Worm (Caenorhabditis elegans) whole organism, late embryonic: ENCODE measurements around the gene Y66C5A.2.

Experiments
- C08G9.2 ChIP-seq: sonication (generic microtip); optimal IDR thresholded peaks from 2 replicates; lab custom pipeline; 2016; ENCODE audit warnings: mild to moderate bottlenecking, missing genetic modification characterization, moderate library complexity, missing compliant biosample characterization
- F13H6.1 ChIP-seq: sonication (generic microtip); optimal IDR thresholded peaks from 2 replicates; lab custom pipeline; 2016; ENCODE audit warnings: missing genetic modification characterization, missing compliant biosample characterization
- K02D7.2 ChIP-seq: sonication (generic microtip); optimal IDR thresholded peaks from 2 replicates; lab custom pipeline; 2017; ENCODE audit warnings: mild to moderate bottlenecking, missing genetic modification characterization, missing compliant biosample characterization
- K09A11.1 ChIP-seq: sonication (generic microtip); optimal IDR thresholded peaks from 2 replicates; lab custom pipeline; 2017; ENCODE audit warnings: antibody characterized with exemption, mild to moderate bottlenecking, missing genetic modification characterization, missing compliant biosample characterization; ENCODE audit not compliant: insufficient read depth
- T23F11.4 ChIP-seq: fragments of 200-800 bp; sonication (Bioruptor generic); optimal IDR thresholded peaks from 2 replicates; lab custom pipeline; 2018; ENCODE audit warnings: mild to moderate bottlenecking, missing genetic modification characterization, missing compliant biosample characterization
- Y22D7AL.16 ChIP-seq: sonication (generic microtip); optimal IDR thresholded peaks from 2 replicates; lab custom pipeline; 2016; ENCODE audit warnings: missing genetic modification characterization, missing compliant biosample characterization
- ama-1 ChIP-seq: fragments of 150-350 bp; optimal IDR thresholded peaks from 2 replicates; lab custom pipeline; 2014
- ceh-19 ChIP-seq: fragments of 200-800 bp; sonication (Bioruptor generic); optimal IDR thresholded peaks from 2 replicates; lab custom pipeline; 2018; ENCODE audit warnings: mild to moderate bottlenecking, missing genetic modification characterization, missing compliant biosample characterization
- ceh-2 ChIP-seq: sonication (generic microtip); optimal IDR thresholded peaks from 2 replicates; lab custom pipeline; 2016; ENCODE audit warnings: missing genotype, missing genetic modification characterization, missing compliant biosample characterization
- ceh-31 ChIP-seq: sonication (generic microtip); optimal IDR thresholded peaks from 2 replicates; lab custom pipeline; 2016; ENCODE audit warnings: missing genetic modification characterization, missing compliant biosample characterization
- ceh-34 ChIP-seq: sonication (generic microtip); optimal IDR thresholded peaks from 2 replicates; lab custom pipeline; 2016; ENCODE audit warnings: mild to moderate bottlenecking, missing genetic modification characterization, missing compliant biosample characterization
- ceh-48 ChIP-seq: sonication (generic microtip); optimal IDR thresholded peaks from 2 replicates; lab custom pipeline; 2016; ENCODE audit warnings: missing genetic modification characterization, inconsistent platforms, missing compliant biosample characterization
- ceh-6 ChIP-seq: fragments of 200-800 bp; sonication (Bioruptor generic); optimal IDR thresholded peaks from 2 replicates; lab custom pipeline; 2018; ENCODE audit warnings: mild to moderate bottlenecking, missing genetic modification characterization, missing compliant biosample characterization
- ceh-9 ChIP-seq: sonication (generic microtip); optimal IDR thresholded peaks from 2 replicates; lab custom pipeline; 2016; ENCODE audit warnings: mild to moderate bottlenecking, missing genetic modification characterization, inconsistent platforms, missing compliant biosample characterization
- dmd-4 ChIP-seq: sonication (generic microtip); optimal IDR thresholded peaks from 2 replicates; lab custom pipeline; 2016; ENCODE audit warnings: borderline replicate concordance, missing genetic modification characterization, missing compliant biosample characterization
- dve-1 ChIP-seq: sonication (generic microtip); optimal IDR thresholded peaks from 2 replicates; lab custom pipeline; 2017; ENCODE audit warnings: antibody characterized with exemption, mild to moderate bottlenecking, missing genetic modification characterization, missing compliant biosample characterization
- elt-4 ChIP-seq: sonication (generic microtip); optimal IDR thresholded peaks from 2 replicates; lab custom pipeline; 2016; ENCODE audit warnings: missing genetic modification characterization, missing compliant biosample characterization
- ets-4 ChIP-seq: sonication (generic microtip); optimal IDR thresholded peaks from 2 replicates; lab custom pipeline; 2016; ENCODE audit warnings: missing genetic modification characterization, missing compliant biosample characterization
- hlh-13 ChIP-seq: fragments of 200-800 bp; sonication (Bioruptor generic); optimal IDR thresholded peaks from 2 replicates; lab custom pipeline; 2018; ENCODE audit warnings: mild to moderate bottlenecking, missing genetic modification characterization, missing compliant biosample characterization
- hlh-15 ChIP-seq: sonication (generic microtip); optimal IDR thresholded peaks from 2 replicates; lab custom pipeline; 2016; ENCODE audit warnings: missing genetic modification characterization, missing compliant biosample characterization
- lim-6 ChIP-seq: sonication (generic microtip); optimal IDR thresholded peaks from 2 replicates; lab custom pipeline; 2016; ENCODE audit warnings: missing genetic modification characterization, missing compliant biosample characterization
- madf-2 ChIP-seq: sonication (generic microtip); optimal IDR thresholded peaks from 2 replicates; lab custom pipeline; 2017; ENCODE audit warnings: missing genetic modification characterization, missing compliant biosample characterization
- odd-2 ChIP-seq: sonication (generic microtip); optimal IDR thresholded peaks from 2 replicates; lab custom pipeline; 2017; ENCODE audit warnings: antibody characterized with exemption, mild to moderate bottlenecking, missing genetic modification characterization, missing compliant biosample characterization
- pax-1 ChIP-seq: fragments of 150-350 bp; optimal IDR thresholded peaks from 2 replicates; lab custom pipeline; 2014; ENCODE audit warnings: missing biosample characterization, missing genetic modification characterization
- pha-4 ChIP-seq: fragments of 150-350 bp; optimal IDR thresholded peaks from 2 replicates; lab custom pipeline; 2018; ENCODE audit warnings: missing biosample characterization, missing genetic modification reagents, missing genetic modification characterization
- pqm-1 ChIP-seq: sonication (generic microtip); optimal IDR thresholded peaks from 2 replicates; lab custom pipeline; 2016; ENCODE audit warnings: missing genetic modification characterization, missing compliant biosample characterization
- pros-1 ChIP-seq: fragments of 150-350 bp; optimal IDR thresholded peaks from 2 replicates; lab custom pipeline; 2014; ENCODE audit warnings: missing biosample characterization, missing genetic modification reagents, missing genetic modification characterization
- ref-2 ChIP-seq: sonication (generic microtip); optimal IDR thresholded peaks from 2 replicates; lab custom pipeline; 2016; ENCODE audit warnings: missing genetic modification characterization, missing compliant biosample characterization
- sdc-2 ChIP-seq: sonication (generic microtip); optimal IDR thresholded peaks from 2 replicates; lab custom pipeline; 2016; ENCODE audit warnings: missing genotype, missing genetic modification characterization, missing compliant biosample characterization
- syd-9 ChIP-seq: sonication (generic microtip); optimal IDR thresholded peaks from 2 replicates; lab custom pipeline; 2016; ENCODE audit warnings: mild to moderate bottlenecking, missing genetic modification characterization, moderate library complexity, missing compliant biosample characterization
- tbx-2 ChIP-seq: sonication (generic microtip); optimal IDR thresholded peaks from 2 replicates; lab custom pipeline; 2016; ENCODE audit warnings: missing genetic modification characterization, missing compliant biosample characterization
- tbx-7 ChIP-seq: sonication (generic microtip); optimal IDR thresholded peaks from 2 replicates; lab custom pipeline; 2016; ENCODE audit warnings: missing genotype, missing genetic modification characterization, missing compliant biosample characterization
- ttx-3 ChIP-seq: sonication (generic microtip); optimal IDR thresholded peaks from 2 replicates; lab custom pipeline; 2016; ENCODE audit warnings: missing genetic modification reagents, missing genetic modification characterization, missing compliant biosample characterization
- unc-86 ChIP-seq: sonication (generic microtip); optimal IDR thresholded peaks from 2 replicates; lab custom pipeline; 2016; ENCODE audit warnings: missing genetic modification characterization, missing compliant biosample characterization

The Y66C5A.2 gene

ce11 chrX:14444701-14445100 is 15.8 kb upstream of the Y66C5A.2 start, which contains the start of gene F23D12.4:
Gene F23D12.4 (plus strand): TSS chrX:14445001.
- TF ChIP-seq C08G9.2: no peak
- no peak for TF ChIP-seq pros-1 (tag; lab: Kevin White, UChicago)
- no peak for TF ChIP-seq sdc-2 (tag; lab: Kevin White, UChicago)
- no peak for TF ChIP-seq pqm-1 (tag; lab: Kevin White, UChicago)
- TF ChIP-seq F13H6.1 (tag; lab: Kevin White, UChicago): no peak
- TF ChIP-seq syd-9 (tag; lab: Kevin White, UChicago): no peak
- no peak for TF ChIP-seq pax-1 (tag; lab: Kevin White, UChicago)
- no peak for TF ChIP-seq T23F11.4 (GFP tag; lab: Kevin White, UChicago)
- no peak for TF ChIP-seq ceh-2
- no peak for TF ChIP-seq dve-1 (tag; lab: Kevin White, UChicago)
- no peak for TF ChIP-seq tbx-7 (tag; lab: Kevin White, UChicago)
- no peak for TF ChIP-seq ets-4 (tag; lab: Kevin White, UChicago)
- TF ChIP-seq ceh-6 (GFP tag; lab: Kevin White, UChicago): no peak
- TF ChIP-seq Y22D7AL.16 (tag; lab: Kevin White, UChicago): no peak
- no peak for TF ChIP-seq ref-2 (tag; lab: Kevin White, UChicago)

- no peak for TF ChIP-seq tbx-2
- TF ChIP-seq odd-2 (tag; lab: Kevin White, UChicago): no peak
- TF ChIP-seq K09A11.1 (tag; lab: Kevin White, UChicago): no peak
- no peak for TF ChIP-seq ceh-9 (tag; lab: Kevin White, UChicago)
- TF ChIP-seq ceh-34 (tag; lab: Kevin White, UChicago): no peak
Measured at ce11 chrX:14447498-14447897, 13.0 kb upstream of the Y66C5A.2 start.

ce11 chrX:14447910-14448309 is 12.6 kb upstream of the Y66C5A.2 start, which contains the start of gene jmjd-3.2:
Gene jmjd-3.2 (plus strand): TSS chrX:14448210.
- TF ChIP-seq ama-1 (lab: Kevin White, UChicago) (no peak), ttx-3 (no peak), ceh-2 (no peak), K02D7.2 (tag; lab: Kevin White, UChicago) (no peak), ceh-19 (GFP tag; lab: Kevin White, UChicago) (no peak), elt-4 (tag; lab: Kevin White, UChicago) (no peak), ceh-31 (no peak), pha-4 (no peak), ceh-34 (tag; lab: Kevin White, UChicago) (no peak), F13H6.1 (tag; lab: Kevin White, UChicago) (no peak), ceh-48 (tag; lab: Kevin White, UChicago) (no peak), hlh-13 (GFP tag; lab: Kevin White, UChicago) (no peak), sdc-2 (tag; lab: Kevin White, UChicago) (no peak)

ce11 chrX:14453735-14454134 is 6.8 kb upstream of the Y66C5A.2 start, which contains the start of gene F23D12.7:
Gene F23D12.7 (minus strand): TSS chrX:14453835.
- no peak for TF ChIP-seq dmd-4 (tag; lab: Kevin White, UChicago)

- no peak for TF ChIP-seq hlh-15 (tag; lab: Kevin White, UChicago)
Measured at ce11 chrX:14455419-14455818, 5.1 kb upstream of the Y66C5A.2 start, which contains the start of gene Y66C5A.1. Gene Y66C5A.1 (minus strand): TSS chrX:14455519.

- TF ChIP-seq unc-86 (tag; lab: Kevin White, UChicago) (no peak), madf-2 (no peak), pqm-1 (tag; lab: Kevin White, UChicago) (no peak), lim-6 (no peak), pros-1 (tag; lab: Kevin White, UChicago) (no peak)
- TF ChIP-seq, all 69 proteins: peak for 0
Measured at ce11 chrX:14464513-14464912, 4.0 kb downstream of the Y66C5A.2 start, which contains the start of gene M163.7. Gene M163.7 (plus strand): TSS chrX:14464813.
